Fruit fly (Drosophila melanogaster): ENCODE results near the gene CG4884.

Gene CG4884

dm6 chr3R:27988647-27989430, 29.8 kb upstream of the CG4884 start (continued):
- TF ChIP-seq CG2889 (GFP tag; IDR thresholded peaks at IDR 0.05), result peak; percentile 45; the same call in 1 of the 3 replicates
- no peak for TF ChIP-seq twi (tag; optimal IDR thresholded peaks at IDR 0.05)
- peak; percentile 27 for TF ChIP-seq Oli (tag; optimal IDR thresholded peaks at IDR 0.05)
- no peak for TF ChIP-seq CG12071 (GFP tag; optimal IDR thresholded peaks at IDR 0.05)
- peak; percentile 71 for TF ChIP-seq CG32532 (GFP tag; IDR thresholded peaks at IDR 0.05)
- no peak for TF ChIP-seq CG6791 (GFP tag; IDR thresholded peaks at IDR 0.05; ENCODE audit: partially characterized antibody)
- no peak for TF ChIP-seq CG18764 (GFP tag; optimal IDR thresholded peaks at IDR 0.05)
- TF ChIP-seq Side (GFP tag; optimal IDR thresholded peaks at IDR 0.05), result peak; percentile 6
- no peak for TF ChIP-seq scrt (GFP tag; optimal IDR thresholded peaks at IDR 0.05)
- TF ChIP-seq ems (GFP tag; optimal IDR thresholded peaks at IDR 0.05), result no peak
- no peak for TF ChIP-seq otp (GFP tag; IDR thresholded peaks at IDR 0.05)
- TF ChIP-seq CG32767 (GFP tag; IDR thresholded peaks at IDR 0.05), result no peak
- no peak for TF ChIP-seq D19A (tag; optimal IDR thresholded peaks at IDR 0.05)
- TF ChIP-seq HLH4C (GFP tag; IDR thresholded peaks at IDR 0.05; ENCODE audit: partially characterized antibody), result no peak
- no peak for TF ChIP-seq sna (GFP tag; IDR thresholded peaks at IDR 0.05; ENCODE audit: partially characterized antibody)
- peak; percentile 36 to 65 for TF ChIP-seq Pdp1 (GFP tag; optimal IDR thresholded peaks at IDR 0.05)
- no peak for TF ChIP-seq Eip74EF (GFP tag; optimal IDR thresholded peaks at IDR 0.05)
- TF ChIP-seq B-H1 (GFP tag; IDR thresholded peaks at IDR 0.05), result peak; percentile 39; the same call in 2 of the 3 replicates
- TF ChIP-seq unpg (GFP tag; optimal IDR thresholded peaks at IDR 0.05), result peak; percentile 25
- no peak for TF ChIP-seq CG3838 (GFP tag; optimal IDR thresholded peaks at IDR 0.05)
- TF ChIP-seq CG9609 (GFP tag; optimal IDR thresholded peaks at IDR 0.05), result no peak
- peak; percentile 6 for TF ChIP-seq CG17359 (tag; optimal IDR thresholded peaks at IDR 0.05)
- TF ChIP-seq Aef1 (GFP tag; IDR thresholded peaks at IDR 0.05), result peak; percentile 29; the same call in 1 of the 3 replicates
- TF ChIP-seq nom (GFP tag; optimal IDR thresholded peaks at IDR 0.05), result no peak
- TF ChIP-seq CG3995 (GFP tag; optimal IDR thresholded peaks at IDR 0.05), result no peak
- no peak for TF ChIP-seq CG10431 (GFP tag; optimal IDR thresholded peaks at IDR 0.05)
- no peak for TF ChIP-seq mld (GFP tag; IDR thresholded peaks at IDR 0.05; ENCODE audit: partially characterized antibody)
- TF ChIP-seq Hand (GFP tag; optimal IDR thresholded peaks at IDR 0.05), result no peak
- TF ChIP-seq tin (GFP tag; optimal IDR thresholded peaks at IDR 0.05), result peak; percentile 12
- TF ChIP-seq ase (GFP tag; IDR thresholded peaks at IDR 0.05), result peak; percentile 37; the same call in 1 of the 3 replicates
- 0 out of 2 replicates have a peak, but pooled peaks have one; percentile 6 for TF ChIP-seq stc (GFP tag; IDR thresholded peaks at IDR 0.05)
- TF ChIP-seq seq (GFP tag; IDR thresholded peaks at IDR 0.05), result peak; percentile 39; the same call in 1 of the 2 replicates
- TF ChIP-seq Asciz (GFP tag; optimal IDR thresholded peaks at IDR 0.05), result no peak
- no peak for TF ChIP-seq CG13123 (GFP tag; optimal IDR thresholded peaks at IDR 0.05)
- TF ChIP-seq bbx (GFP tag; IDR thresholded peaks at IDR 0.05; ENCODE audit: partially characterized antibody), result no peak
- TF ChIP-seq Gsc (GFP tag; IDR thresholded peaks at IDR 0.05), result no peak
- TF ChIP-seq CG1602 (GFP tag; optimal IDR thresholded peaks at IDR 0.05), result peak; percentile 58
- peak; percentile 80 for TF ChIP-seq CG4707 (GFP tag; optimal IDR thresholded peaks at IDR 0.05)
- TF ChIP-seq onecut (GFP tag; IDR thresholded peaks at IDR 0.05), result no peak
- TF ChIP-seq CG12769 (tag; optimal IDR thresholded peaks at IDR 0.05), result peak; percentile 98
- TF ChIP-seq ci (GFP tag; IDR thresholded peaks at IDR 0.05), result peak; percentile 67; the same call in 2 of the 3 replicates
- peak; percentile 54 for TF ChIP-seq CG3847 (GFP tag; IDR thresholded peaks at IDR 0.05)
- no peak; the same call in 2 of the 3 replicates for TF ChIP-seq sr (GFP tag; IDR thresholded peaks at IDR 0.05)
- TF ChIP-seq CG4404 (GFP tag; IDR thresholded peaks at IDR 0.05), result no peak
- TF ChIP-seq CG4820 (GFP tag; optimal IDR thresholded peaks at IDR 0.05), result peak; percentile 11
- TF ChIP-seq CG4854 (GFP tag; optimal IDR thresholded peaks at IDR 0.05), result no peak
- peak; percentile 53 for TF ChIP-seq CG9727 (GFP tag; optimal IDR thresholded peaks at IDR 0.05)
- no peak for TF ChIP-seq trh (GFP tag; optimal IDR thresholded peaks at IDR 0.05)
- no peak for TF ChIP-seq lbe (GFP tag; optimal IDR thresholded peaks at IDR 0.05)
